Worm (Caenorhabditis elegans) whole organism, mixed stage, embryonic: Measurements from ENCODE around the gene nhr-71.

Experiments used
- M03D4.4 ChIP-seq: sonication (generic microtip); optimal IDR thresholded peaks from 2 replicates; lab custom pipeline; 2017; ENCODE audit warnings: mild to moderate bottlenecking, missing genetic modification characterization, missing compliant biosample characterization
- bed-3 ChIP-seq: fragments of 200-800 bp; sonication (Bioruptor generic); optimal IDR thresholded peaks from 3 replicates; lab custom pipeline; 2018; ENCODE audit warnings: mild to moderate bottlenecking, missing genetic modification characterization, moderate library complexity, missing compliant biosample characterization
- ceh-39 ChIP-seq: fragments of 150-350 bp; optimal IDR thresholded peaks from 2 replicates; lab custom pipeline; 2014; ENCODE audit warnings: missing biosample characterization, missing genetic modification characterization
- ceh-43 ChIP-seq: fragments of 200-800 bp; sonication (Bioruptor generic); optimal IDR thresholded peaks from 2 replicates; lab custom pipeline; 2018; ENCODE audit warnings: mild to moderate bottlenecking, missing genetic modification characterization, moderate library complexity, missing compliant biosample characterization
- ceh-83 ChIP-seq: fragments of 200-800 bp; sonication (Bioruptor generic); optimal IDR thresholded peaks from 2 replicates; lab custom pipeline; 2018; ENCODE audit warnings: mild to moderate bottlenecking, missing genetic modification characterization, missing compliant biosample characterization
- ces-1 ChIP-seq: fragments of 150-350 bp; optimal IDR thresholded peaks from 2 replicates; lab custom pipeline; 2014; ENCODE audit warnings: missing biosample characterization, missing genetic modification reagents, missing genetic modification characterization
- drap-1 ChIP-seq: fragments of 200-800 bp; sonication (Bioruptor generic); optimal IDR thresholded peaks from 3 replicates; lab custom pipeline; 2018; ENCODE audit warnings: mild to moderate bottlenecking, missing genetic modification characterization, missing compliant biosample characterization
- elt-1 ChIP-seq: sonication (generic microtip); optimal IDR thresholded peaks from 2 replicates; lab custom pipeline; 2017; ENCODE audit warnings: missing genetic modification characterization, mild to moderate bottlenecking, missing compliant biosample characterization, antibody characterized with exemption, moderate library complexity, borderline replicate concordance; ENCODE audit not compliant: insufficient read depth
- elt-3 ChIP-seq: fragments of 150-350 bp; optimal IDR thresholded peaks from 2 replicates; lab custom pipeline; 2014; ENCODE audit warnings: missing biosample characterization, missing genetic modification characterization
- flh-1 ChIP-seq: fragments of 200-800 bp; sonication (Bioruptor generic); optimal IDR thresholded peaks from 2 replicates; lab custom pipeline; 2018; ENCODE audit warnings: mild to moderate bottlenecking, missing genetic modification characterization, moderate library complexity, missing compliant biosample characterization
- ham-2 ChIP-seq: fragments of 200-800 bp; sonication (Bioruptor generic); optimal IDR thresholded peaks from 2 replicates; lab custom pipeline; 2018; ENCODE audit warnings: mild to moderate bottlenecking, missing genetic modification characterization, missing compliant biosample characterization
- hlh-1 ChIP-seq: fragments of 150-350 bp; optimal IDR thresholded peaks from 2 replicates; lab custom pipeline; 2014; ENCODE audit warnings: missing biosample characterization, missing genetic modification reagents, missing genetic modification characterization
- lin-13 ChIP-seq: fragments of 150-350 bp; optimal IDR thresholded peaks from 2 replicates; lab custom pipeline; 2014; ENCODE audit warnings: missing biosample characterization, missing genetic modification characterization
- lin-32 ChIP-seq: fragments of 200-800 bp; sonication (Bioruptor generic); optimal IDR thresholded peaks from 2 replicates; lab custom pipeline; 2018; ENCODE audit warnings: mild to moderate bottlenecking, missing genetic modification characterization, missing compliant biosample characterization
- lsy-2 ChIP-seq: fragments of 150-350 bp; optimal IDR thresholded peaks from 2 replicates; lab custom pipeline; 2014; ENCODE audit warnings: missing biosample characterization, missing genetic modification characterization
- mab-5 ChIP-seq: fragments of 150-350 bp; optimal IDR thresholded peaks from 2 replicates; lab custom pipeline; 2014; ENCODE audit warnings: missing biosample characterization, missing genetic modification characterization
- mep-1 ChIP-seq: fragments of 150-350 bp; optimal IDR thresholded peaks from 2 replicates; lab custom pipeline; 2017; ENCODE audit warnings: missing biosample characterization, missing genetic modification reagents, missing genetic modification characterization, inconsistent platforms
- mls-2 ChIP-seq: sonication (generic microtip); optimal IDR thresholded peaks from 2 replicates; lab custom pipeline; 2016; ENCODE audit warnings: mild to moderate bottlenecking, missing genetic modification characterization, moderate library complexity, missing compliant biosample characterization
- nhr-237 ChIP-seq: fragments of 150-350 bp; optimal IDR thresholded peaks from 2 replicates; lab custom pipeline; 2014; ENCODE audit warnings: missing biosample characterization, missing genetic modification characterization
- nhr-76 ChIP-seq: sonication (generic microtip); optimal IDR thresholded peaks from 2 replicates; lab custom pipeline; 2017; ENCODE audit warnings: missing biosample characterization, missing genetic modification characterization
- snpc-4 ChIP-seq: fragments of 150-350 bp; optimal IDR thresholded peaks from 2 replicates; lab custom pipeline; 2014; ENCODE audit warnings: missing biosample characterization, missing genetic modification characterization
- sptf-1 ChIP-seq: sonication (generic microtip); optimal IDR thresholded peaks from 2 replicates; lab custom pipeline; 2017; ENCODE audit warnings: mild to moderate bottlenecking, missing genetic modification characterization, moderate library complexity, missing compliant biosample characterization
- tbx-8 ChIP-seq: fragments of 200-800 bp; sonication (Bioruptor generic); optimal IDR thresholded peaks from 2 replicates; lab custom pipeline; 2018; ENCODE audit warnings: mild to moderate bottlenecking, missing genetic modification characterization, moderate library complexity, missing compliant biosample characterization
- unc-120 ChIP-seq: sonication (generic microtip); optimal IDR thresholded peaks from 2 replicates; lab custom pipeline; 2017; ENCODE audit warnings: missing genetic modification characterization, missing compliant biosample characterization; ENCODE audit not compliant: poor library complexity, severe bottlenecking
- unc-39 ChIP-seq: fragments of 150-350 bp; optimal IDR thresholded peaks from 2 replicates; lab custom pipeline; 2014; ENCODE audit warnings: missing biosample characterization, missing genetic modification characterization
- unc-62 ChIP-seq: fragments of 150-350 bp; optimal IDR thresholded peaks from 2 replicates; lab custom pipeline; 2014; ENCODE audit warnings: missing biosample characterization, missing genetic modification reagents, missing genetic modification characterization
- zip-8 ChIP-seq: fragments of 150-350 bp; optimal IDR thresholded peaks from 2 replicates; lab custom pipeline; 2014; ENCODE audit warnings: missing biosample characterization, missing genetic modification characterization
- ztf-11 ChIP-seq: fragments of 150-350 bp; optimal IDR thresholded peaks from 2 replicates; lab custom pipeline; 2014; ENCODE audit warnings: missing biosample characterization, missing genetic modification characterization

Gene nhr-71

DNA sequence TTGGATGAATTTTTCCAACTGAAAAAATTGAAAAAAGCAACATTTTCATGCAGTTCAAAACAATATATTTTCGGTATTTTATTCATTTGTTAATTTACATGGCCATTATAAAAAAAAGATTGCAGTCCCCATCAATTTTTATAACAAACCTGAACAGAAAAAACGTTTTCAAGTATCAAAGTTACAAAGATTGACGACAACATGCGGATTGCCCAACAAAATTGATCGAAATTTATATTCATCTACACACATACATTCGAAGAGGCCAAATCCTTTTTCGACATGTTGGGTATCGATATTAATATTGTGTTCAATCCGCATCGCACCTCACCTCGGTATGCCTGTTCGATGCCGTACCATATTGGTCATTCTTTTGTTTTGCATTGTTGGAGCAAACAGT, 33.3 kb upstream of the nhr-71 start, which contains the start of gene K11E4.1:
Gene K11E4.1, plus strand, starts transcription at position 301 of the 400 bp plus-strand sequence.
- TF ChIP-seq lin-32 (GFP tag; lab: Kevin White, UChicago) (no peak), elt-3 (no peak), ham-2 (no peak), elt-1 (tag; lab: Kevin White, UChicago) (no peak)

DNA sequence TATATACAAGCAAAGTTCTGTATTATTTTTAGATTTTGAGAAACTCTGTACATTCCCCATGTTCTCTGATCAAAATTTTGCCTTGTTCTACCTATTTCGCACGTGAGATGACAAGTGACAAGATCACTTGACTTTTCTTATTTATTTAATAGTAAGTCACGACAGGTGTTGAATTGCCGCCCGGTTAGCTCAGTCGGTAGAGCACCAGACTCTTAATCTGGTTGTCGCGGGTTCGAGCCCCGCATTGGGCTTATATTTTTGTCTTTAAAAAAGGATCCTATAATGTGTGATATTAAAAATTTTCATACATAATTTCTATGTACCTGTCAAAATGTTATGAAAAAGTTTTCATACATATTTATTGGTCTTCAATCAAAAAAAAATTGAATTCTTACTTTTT, 32.4 kb upstream of the nhr-71 start:
- TF ChIP-seq snpc-4 (tag; lab: Kevin White, UChicago) = no peak

DNA sequence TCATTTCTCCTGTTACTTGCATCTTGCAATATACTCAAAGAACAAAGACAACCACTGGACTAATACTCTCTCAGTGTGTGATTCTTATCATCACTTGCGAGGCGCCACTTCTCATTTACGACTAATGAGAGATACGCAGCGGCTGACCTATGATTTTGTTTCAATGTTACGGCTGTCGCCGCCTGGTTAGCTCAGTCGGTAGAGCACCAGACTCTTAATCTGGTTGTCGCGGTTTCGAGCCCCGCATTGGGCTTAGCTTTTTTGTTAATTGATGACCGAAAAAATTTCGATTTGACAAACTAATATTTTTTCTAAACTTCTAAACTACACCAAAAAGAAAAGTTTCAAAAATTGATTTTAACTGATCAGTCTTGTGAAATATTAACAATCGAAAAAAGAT, 30.8 kb upstream of the nhr-71 start:
- TF ChIP-seq mep-1 (tag; lab: Kevin White, UChicago) = no peak
- no peak for TF ChIP-seq zip-8 (tag; lab: Kevin White, UChicago)
- TF ChIP-seq nhr-76 (tag; lab: Kevin White, UChicago) = no peak
- TF ChIP-seq hlh-1 (tag; lab: Kevin White, UChicago) = peak; percentile 9

DNA sequence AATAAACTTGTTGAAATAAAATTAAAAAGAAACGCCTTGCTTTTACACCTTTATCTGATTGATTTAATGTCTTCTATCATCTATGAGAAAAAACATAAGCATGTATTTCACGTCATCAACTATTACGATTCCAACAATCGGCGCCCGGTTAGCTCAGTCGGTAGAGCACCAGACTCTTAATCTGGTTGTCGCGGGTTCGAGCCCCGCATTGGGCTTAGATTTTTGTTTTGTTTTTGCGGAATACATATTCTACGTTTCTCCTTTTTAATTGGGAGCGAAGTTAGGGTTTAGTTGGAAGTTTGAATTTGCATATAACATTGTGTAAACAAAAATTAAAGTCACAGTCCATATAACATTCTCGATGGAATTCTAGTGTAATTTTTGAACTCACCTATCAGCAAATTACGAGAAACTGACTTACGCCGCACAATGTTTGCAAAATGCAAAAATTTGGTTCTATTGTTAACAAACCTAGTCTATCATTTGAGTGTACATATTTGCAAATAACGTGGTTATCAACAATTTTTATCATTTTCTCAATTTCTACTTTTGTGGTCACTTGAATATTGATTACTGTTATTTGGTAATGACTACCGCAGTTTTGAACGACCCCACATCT, 30.0 kb upstream of the nhr-71 start, which contains the start of gene shc-3:
Gene shc-3, plus strand, starts transcription at position 484 of the 619 bp plus-strand sequence.
- TF ChIP-seq mab-5 (tag; lab: Kevin White, UChicago) = no peak
- TF ChIP-seq flh-1 = no peak
- TF ChIP-seq M03D4.4 (tag; lab: Kevin White, UChicago) = no peak
- TF ChIP-seq ces-1 = no peak
- no peak for TF ChIP-seq elt-1 (tag; lab: Kevin White, UChicago)
- TF ChIP-seq lin-32 (GFP tag; lab: Kevin White, UChicago) = no peak
- no peak for TF ChIP-seq bed-3 (GFP tag; lab: Kevin White, UChicago)
- no peak for TF ChIP-seq ceh-39
- no peak for TF ChIP-seq elt-3
- TF ChIP-seq mep-1 (tag; lab: Kevin White, UChicago) = no peak
- no peak for TF ChIP-seq unc-62

DNA sequence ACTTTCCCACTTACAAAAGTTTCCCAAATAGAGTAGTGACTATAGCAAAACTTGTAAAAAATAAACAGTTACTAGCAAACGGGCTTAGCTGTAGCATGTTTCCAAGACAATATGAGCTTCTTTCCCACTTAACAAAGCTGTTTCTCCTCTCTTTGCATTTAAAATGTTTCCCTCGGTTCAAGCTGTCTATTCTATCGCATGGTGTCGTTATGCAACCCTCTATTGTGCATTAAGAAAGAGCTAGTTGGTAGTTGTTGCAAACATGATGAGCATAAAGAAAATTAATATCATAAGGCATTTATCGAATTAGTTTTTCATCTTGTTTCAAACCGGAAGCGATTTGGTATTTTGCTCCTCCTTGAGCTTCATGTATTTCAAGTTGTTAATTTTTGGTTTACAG, 24.3 kb upstream of the nhr-71 start, which contains the start of gene poml-1:
Gene poml-1, minus strand, starts transcription at position 101 of the 400 bp plus-strand sequence.
- TF ChIP-seq unc-62 = no peak
- TF ChIP-seq sptf-1 (tag; lab: Kevin White, UChicago) = no peak
- no peak for TF ChIP-seq nhr-76 (tag; lab: Kevin White, UChicago)
- no peak for TF ChIP-seq ceh-83 (GFP tag; lab: Kevin White, UChicago)
- TF ChIP-seq tbx-8 (GFP tag; lab: Kevin White, UChicago) = no peak
- no peak for TF ChIP-seq ces-1
- no peak for TF ChIP-seq snpc-4 (tag; lab: Kevin White, UChicago)
- no peak for TF ChIP-seq lsy-2 (tag; lab: Kevin White, UChicago)
- TF ChIP-seq lin-13 (tag; lab: Kevin White, UChicago) = no peak
- no peak for TF ChIP-seq hlh-1 (tag; lab: Kevin White, UChicago)
- no peak for TF ChIP-seq mep-1 (tag; lab: Kevin White, UChicago)
- no peak for TF ChIP-seq nhr-237 (tag; lab: Kevin White, UChicago)
- TF ChIP-seq unc-120 = no peak
- no peak for TF ChIP-seq drap-1
- no peak for TF ChIP-seq mab-5 (tag; lab: Kevin White, UChicago)
- TF ChIP-seq ceh-43 (GFP tag; lab: Kevin White, UChicago) = no peak
- no peak for TF ChIP-seq elt-3
- no peak for TF ChIP-seq M03D4.4 (tag; lab: Kevin White, UChicago)
- no peak for TF ChIP-seq elt-1 (tag; lab: Kevin White, UChicago)

DNA sequence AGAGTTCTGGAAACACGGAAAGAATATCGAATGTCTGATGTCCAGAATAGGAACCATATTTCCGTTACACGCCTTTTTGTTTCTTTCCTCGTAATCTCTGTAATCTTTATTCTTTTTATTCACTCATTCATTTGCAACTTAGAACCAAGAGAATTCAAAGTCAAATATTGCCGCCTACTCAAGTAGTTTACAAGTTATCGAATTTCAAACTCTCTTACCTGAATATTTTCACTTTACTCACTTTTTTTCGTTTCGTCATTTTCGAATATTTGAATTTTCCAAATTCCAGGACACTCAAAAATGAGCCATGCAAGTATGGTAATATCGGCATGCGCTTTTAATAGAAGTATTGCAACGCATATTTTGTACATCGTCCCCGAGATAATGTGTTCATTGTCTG, 22.8 kb upstream of the nhr-71 start, which contains the start of gene K11E4.6:
Gene K11E4.6, plus strand, starts transcription at position 301 of the 400 bp plus-strand sequence.
- TF ChIP-seq unc-39 (tag; lab: Kevin White, UChicago) = no peak
- TF ChIP-seq ceh-43 (GFP tag; lab: Kevin White, UChicago) = no peak
- TF ChIP-seq elt-1 (tag; lab: Kevin White, UChicago) = no peak
- no peak for TF ChIP-seq lin-32 (GFP tag; lab: Kevin White, UChicago)
- no peak for TF ChIP-seq flh-1
- no peak for TF ChIP-seq sptf-1 (tag; lab: Kevin White, UChicago)
- TF ChIP-seq ces-1 = no peak
- TF ChIP-seq ceh-39 = no peak
- no peak for TF ChIP-seq unc-120
- TF ChIP-seq mls-2 (tag; lab: Kevin White, UChicago) = no peak
- TF ChIP-seq zip-8 (tag; lab: Kevin White, UChicago) = no peak
- TF ChIP-seq ztf-11 (tag; lab: Kevin White, UChicago) = no peak
- TF ChIP-seq mab-5 (tag; lab: Kevin White, UChicago) = no peak
- TF ChIP-seq lsy-2 (tag; lab: Kevin White, UChicago) = no peak
